Fruit fly (Drosophila melanogaster) whole organism, embryonic: ENCODE results near the gene rt.

Source experiments
- Adf1 ChIP-seq: fragments of 200-800 bp; sonication (Bioruptor generic); IDR thresholded peaks from 2 replicates; pipeline ENCODE4 v1.3.6; 2022; ENCODE audit warnings: missing biosample characterization, missing genetic modification characterization
- Asciz ChIP-seq: fragments of 200-800 bp; sonication (Bioruptor generic); optimal IDR thresholded peaks from 2 replicates; lab custom pipeline; 2017; ENCODE audit warnings: missing biosample characterization, mild to moderate bottlenecking, missing genetic modification characterization, missing genetic modification reagents
- Atf-2 ChIP-seq: fragments of 200-800 bp; sonication (Bioruptor generic); optimal IDR thresholded peaks from 2 replicates; lab custom pipeline; 2016; ENCODE audit warnings: missing biosample characterization, missing genetic modification characterization
- B-H2 ChIP-seq: fragments of 200-800 bp; sonication (Bioruptor generic); optimal IDR thresholded peaks from 2 replicates; lab custom pipeline; 2018; ENCODE audit warnings: missing biosample characterization, mild to moderate bottlenecking, missing genetic modification characterization
- CG10462 ChIP-seq: fragments of 200-800 bp; sonication (Bioruptor generic); optimal IDR thresholded peaks from 2 replicates; lab custom pipeline; 2016; ENCODE audit warnings: missing biosample characterization, missing genetic modification characterization
- CG11456 ChIP-seq: fragments of 200-800 bp; sonication (Bioruptor generic); IDR thresholded peaks from 3 replicates; pipeline ENCODE4 v1.3.6; 2022; ENCODE audit warnings: missing biosample characterization, missing genetic modification characterization
- CG11723 ChIP-seq: fragments of 200-800 bp; sonication (Bioruptor generic); optimal IDR thresholded peaks from 2 replicates; lab custom pipeline; 2017; ENCODE audit warnings: missing biosample characterization, mild to moderate bottlenecking, missing genetic modification characterization
- CG12744 ChIP-seq: fragments of 200-800 bp; sonication (Bioruptor generic); optimal IDR thresholded peaks from 2 replicates; lab custom pipeline; 2016; ENCODE audit warnings: missing biosample characterization, missing genetic modification characterization
- CG15011 ChIP-seq: fragments of 200-800 bp; sonication (Bioruptor generic); optimal IDR thresholded peaks from 3 replicates; lab custom pipeline; 2018; ENCODE audit warnings: missing biosample characterization, mild to moderate bottlenecking, missing genetic modification characterization
- CG15073 ChIP-seq: fragments of 200-800 bp; sonication (Bioruptor generic); optimal IDR thresholded peaks from 2 replicates; lab custom pipeline; 2016; ENCODE audit warnings: missing biosample characterization, missing genetic modification characterization
- CG1529 ChIP-seq: fragments of 200-800 bp; sonication (Bioruptor generic); optimal IDR thresholded peaks from 3 replicates; lab custom pipeline; 2018; ENCODE audit warnings: missing biosample characterization, missing genetic modification characterization
- CG16779 ChIP-seq: fragments of 200-800 bp; sonication (Bioruptor generic); IDR thresholded peaks from 2 replicates; pipeline ENCODE4 v1.3.6; 2022; ENCODE audit warnings: missing biosample characterization, missing genetic modification characterization
- CG17802 ChIP-seq: fragments of 200-800 bp; sonication (Bioruptor generic); optimal IDR thresholded peaks from 2 replicates; lab custom pipeline; 2018; ENCODE audit warnings: missing biosample characterization, mild to moderate bottlenecking, missing genetic modification characterization, moderate library complexity
- CG18011 ChIP-seq: fragments of 200-800 bp; sonication (Bioruptor generic); optimal IDR thresholded peaks from 2 replicates; lab custom pipeline; 2017; ENCODE audit warnings: missing biosample characterization, missing genetic modification characterization, mild to moderate bottlenecking, moderate library complexity, missing genotype
- CG18262 ChIP-seq: fragments of 200-800 bp; optimal IDR thresholded peaks from 3 replicates; lab custom pipeline; 2019; ENCODE audit warnings: missing biosample characterization, mild to moderate bottlenecking, missing genetic modification characterization, moderate library complexity
- CG2120 ChIP-seq: fragments of 200-800 bp; sonication (Bioruptor generic); optimal IDR thresholded peaks from 3 replicates; lab custom pipeline; 2016; ENCODE audit warnings: missing biosample characterization, missing genetic modification characterization
- CG30020 ChIP-seq: fragments of 200-800 bp; optimal IDR thresholded peaks from 2 replicates; lab custom pipeline; 2019; ENCODE audit warnings: missing biosample characterization, mild to moderate bottlenecking, missing genetic modification characterization, moderate library complexity
- CG3847 ChIP-seq: fragments of 200-800 bp; sonication (Bioruptor generic); IDR thresholded peaks from 2 replicates; pipeline ENCODE4 v1.3.6; 2022; ENCODE audit warnings: missing biosample characterization, missing genetic modification characterization
- CG6791 ChIP-seq: fragments of 200-800 bp; sonication (Bioruptor generic); IDR thresholded peaks from 3 replicates; pipeline ENCODE4 v1.3.6; 2022; ENCODE audit warnings: missing biosample characterization, missing genetic modification characterization; ENCODE audit not compliant: partially characterized antibody
- CG6813 ChIP-seq: fragments of 200-800 bp; sonication (Bioruptor generic); optimal IDR thresholded peaks from 2 replicates; lab custom pipeline; 2017; ENCODE audit warnings: missing biosample characterization, missing genetic modification characterization, mild to moderate bottlenecking, moderate library complexity, missing genetic modification reagents
- CG8281 ChIP-seq: fragments of 200-800 bp; sonication (Bioruptor generic); optimal IDR thresholded peaks from 2 replicates; lab custom pipeline; 2018; ENCODE audit warnings: missing biosample characterization, mild to moderate bottlenecking, missing genetic modification characterization, moderate library complexity
- CG8478 ChIP-seq: fragments of >200 bp; optimal IDR thresholded peaks from 2 replicates; lab custom pipeline; 2018
- Dad ChIP-seq: fragments of 200-800 bp; sonication (Bioruptor generic); optimal IDR thresholded peaks from 3 replicates; lab custom pipeline; 2016; ENCODE audit warnings: missing biosample characterization, missing genetic modification characterization
- E2f1 ChIP-seq: fragments of 200-800 bp; sonication (Bioruptor generic); IDR thresholded peaks from 2 replicates; pipeline ENCODE4 v1.3.6; 2022; ENCODE audit warnings: missing biosample characterization, missing genetic modification characterization
- H2.0 ChIP-seq: fragments of 200-800 bp; sonication (Bioruptor generic); IDR thresholded peaks from 2 replicates; pipeline ENCODE4 v1.3.6; 2022; ENCODE audit warnings: missing biosample characterization, missing genetic modification characterization
- HLH4C ChIP-seq: fragments of 200-800 bp; sonication (Bioruptor generic); IDR thresholded peaks from 3 replicates; pipeline ENCODE4 v1.3.6; 2022; ENCODE audit warnings: missing biosample characterization, missing genetic modification characterization; ENCODE audit not compliant: partially characterized antibody
- Hr51 ChIP-seq, 2 experiments: fragments of 200-800 bp; sonication (Bioruptor generic); optimal IDR thresholded peaks; 2 replicates in 1 of 2; 3 replicates in 1 of 2; lab custom pipeline; 2016 to 2018; ENCODE audit warnings: missing biosample characterization in 2 of 2, missing genetic modification characterization in 2 of 2, mild to moderate bottlenecking in 1 of 2, moderate library complexity in 1 of 2
- Pdp1 ChIP-seq, 2 experiments: fragments of 200-800 bp; sonication (Bioruptor generic); optimal IDR thresholded peaks; 3 replicates each; lab custom pipeline; 2016; ENCODE audit warnings: missing biosample characterization in 2 of 2, missing genetic modification characterization in 2 of 2, mild to moderate bottlenecking in 1 of 2, moderate library complexity in 1 of 2
- Six4 ChIP-seq: fragments of 200-800 bp; sonication (Bioruptor generic); optimal IDR thresholded peaks from 2 replicates; lab custom pipeline; 2016; ENCODE audit warnings: missing biosample characterization, missing genetic modification characterization
- TFAM ChIP-seq: fragments of 200-800 bp; sonication (Bioruptor generic); optimal IDR thresholded peaks from 2 replicates; lab custom pipeline; 2017; ENCODE audit warnings: missing biosample characterization, missing genetic modification characterization, inconsistent platforms
- Taf1 ChIP-seq: fragments of 200-800 bp; sonication (Bioruptor generic); IDR thresholded peaks from 2 replicates; pipeline ENCODE4 v1.3.6; 2022; ENCODE audit warnings: missing biosample characterization, missing genetic modification characterization
- Usf ChIP-seq: fragments of 200-800 bp; sonication (Bioruptor generic); optimal IDR thresholded peaks from 2 replicates; lab custom pipeline; 2017; ENCODE audit warnings: missing genotype, missing biosample characterization, missing genetic modification characterization
- dysf ChIP-seq: fragments of 200-800 bp; sonication (Bioruptor generic); IDR thresholded peaks from 3 replicates; pipeline ENCODE4 v1.3.6; 2022; ENCODE audit warnings: missing biosample characterization, missing genetic modification characterization
- en ChIP-seq: fragments of 200-800 bp; sonication (Bioruptor generic); optimal IDR thresholded peaks from 2 replicates; lab custom pipeline; 2016; ENCODE audit warnings: missing biosample characterization, missing genetic modification characterization
- ftz-f1 ChIP-seq: fragments of 200-800 bp; sonication (Bioruptor generic); optimal IDR thresholded peaks from 2 replicates; lab custom pipeline; 2016; ENCODE audit warnings: missing biosample characterization, missing genetic modification characterization
- gce ChIP-seq: fragments of 200-800 bp; sonication (Bioruptor generic); IDR thresholded peaks from 3 replicates; pipeline ENCODE4 v1.3.6; 2022; ENCODE audit warnings: missing biosample characterization, missing genetic modification characterization
- gsb-n ChIP-seq: fragments of 200-800 bp; sonication (Bioruptor generic); optimal IDR thresholded peaks from 3 replicates; lab custom pipeline; 2018; ENCODE audit warnings: missing biosample characterization, mild to moderate bottlenecking, missing genetic modification characterization
- klu ChIP-seq: fragments of 200-800 bp; sonication (Bioruptor generic); IDR thresholded peaks from 2 replicates; pipeline ENCODE4 v1.3.6; 2022; ENCODE audit warnings: missing biosample characterization, missing genetic modification characterization
- kni ChIP-seq: fragments of 200-800 bp; sonication (Bioruptor generic); optimal IDR thresholded peaks from 3 replicates; lab custom pipeline; 2017; ENCODE audit warnings: mild to moderate bottlenecking, missing biosample characterization, missing genetic modification reagents, missing genetic modification characterization
- lola ChIP-seq, 3 experiments: fragments of >200 bp in 2 of 3; fragments of 200-800 bp in 1 of 3; sonication (Bioruptor generic) in 1 of 3; optimal IDR thresholded peaks; 2 replicates each; lab custom pipeline; 2017 to 2019; ENCODE audit warnings: missing biosample characterization in 3 of 3, missing genetic modification characterization in 3 of 3, mild to moderate bottlenecking in 1 of 3, moderate library complexity in 1 of 3
- luna ChIP-seq: fragments of 200-800 bp; sonication (Bioruptor generic); optimal IDR thresholded peaks from 2 replicates; lab custom pipeline; 2016; ENCODE audit warnings: missing biosample characterization, missing genetic modification characterization
- mam ChIP-seq: fragments of 200-800 bp; sonication (Bioruptor generic); optimal IDR thresholded peaks from 3 replicates; lab custom pipeline; 2016; ENCODE audit warnings: missing biosample characterization, missing genetic modification characterization
- odd ChIP-seq: fragments of 200-800 bp; sonication (Bioruptor generic); optimal IDR thresholded peaks from 2 replicates; lab custom pipeline; 2017; ENCODE audit warnings: missing biosample characterization, mild to moderate bottlenecking, missing genetic modification characterization
- pb ChIP-seq: fragments of 200-800 bp; sonication (Bioruptor generic); optimal IDR thresholded peaks from 3 replicates; lab custom pipeline; 2016; ENCODE audit warnings: missing biosample characterization, missing genetic modification characterization
- pho ChIP-seq: fragments of 200-800 bp; sonication (Bioruptor generic); optimal IDR thresholded peaks from 2 replicates; lab custom pipeline; 2016; ENCODE audit warnings: missing biosample characterization, missing genetic modification characterization
- pita ChIP-seq: fragments of 200-800 bp; sonication (Bioruptor generic); optimal IDR thresholded peaks from 2 replicates; lab custom pipeline; 2017; ENCODE audit warnings: missing biosample characterization, mild to moderate bottlenecking, missing genetic modification characterization
- pnt ChIP-seq: fragments of 200-800 bp; sonication (Bioruptor generic); optimal IDR thresholded peaks from 3 replicates; lab custom pipeline; 2016; ENCODE audit warnings: missing biosample characterization, missing genetic modification characterization
- slou ChIP-seq: fragments of 200-800 bp; sonication (Bioruptor generic); optimal IDR thresholded peaks from 3 replicates; lab custom pipeline; 2016; ENCODE audit warnings: missing biosample characterization, missing genetic modification characterization
- sqz ChIP-seq: fragments of 200-800 bp; sonication (Bioruptor generic); optimal IDR thresholded peaks from 3 replicates; lab custom pipeline; 2018; ENCODE audit warnings: missing biosample characterization, mild to moderate bottlenecking, missing genetic modification characterization
- tup ChIP-seq: fragments of 200-800 bp; sonication (Bioruptor generic); optimal IDR thresholded peaks from 2 replicates; lab custom pipeline; 2016; ENCODE audit warnings: missing biosample characterization, mild to moderate bottlenecking, missing genetic modification characterization, moderate library complexity

rt gene

DNA sequence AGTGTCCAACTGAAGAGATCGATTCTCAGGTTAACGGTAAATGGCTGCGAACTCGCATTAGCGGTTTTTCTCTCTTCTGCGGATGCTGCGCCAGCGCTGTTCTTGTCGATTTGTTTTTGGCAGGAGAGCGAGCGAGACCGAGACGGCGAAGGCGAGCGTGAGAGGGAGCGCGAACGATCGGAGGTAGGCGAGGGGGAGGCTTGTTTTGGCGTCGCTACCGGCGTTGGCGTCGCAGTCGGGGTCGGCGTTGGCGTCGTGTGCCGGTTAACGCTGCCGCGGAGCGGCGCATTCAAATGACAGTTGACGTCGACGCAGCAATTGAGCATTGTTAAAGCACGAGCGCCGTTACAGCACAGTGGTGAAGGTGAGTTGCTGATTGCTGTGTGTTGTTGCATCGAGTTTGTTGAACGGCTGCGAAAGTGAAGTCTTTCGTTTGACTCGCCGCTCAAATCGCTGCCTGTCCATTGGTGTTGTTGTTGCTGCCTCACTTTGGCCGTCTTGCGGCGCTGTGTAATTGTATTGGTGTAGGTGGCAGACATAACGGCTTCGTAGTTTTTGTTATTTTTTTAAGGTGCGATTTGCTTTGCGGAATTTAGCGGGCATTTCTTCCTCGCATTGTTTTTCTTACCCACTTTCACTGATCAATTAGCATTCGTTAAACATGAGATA lies 642 bp downstream of the rt start (continued):
- TF ChIP-seq HLH4C (GFP tag; lab: Robert Waterston, UW), result peak; percentile 55; the same call in 2 of the 3 replicates
- peak; percentile 75 for TF ChIP-seq CG8478 (lab: Kevin White, UChicago)
- peak; percentile 84 for TF ChIP-seq ftz-f1 (GFP tag; lab: Kevin White, UChicago)
- TF ChIP-seq CG8281 (tag; lab: Kevin White, UChicago), result no peak
- TF ChIP-seq Pdp1 (GFP tag; optimal IDR thresholded peaks at IDR 0.05; lab: Kevin White, UChicago), result peak in 1 of 2 experiments; percentile 69
- no peak for TF ChIP-seq Dad
- TF ChIP-seq dysf, result no peak
- TF ChIP-seq CG15073 (GFP tag; lab: Kevin White, UChicago), result no peak
- no peak for TF ChIP-seq CG12744 (GFP tag; lab: Kevin White, UChicago)
- peak; percentile 56 for TF ChIP-seq CG10462 (GFP tag; lab: Kevin White, UChicago)
- no peak for TF ChIP-seq luna (GFP tag; lab: Kevin White, UChicago)
- no peak for TF ChIP-seq CG15011 (GFP tag; lab: Kevin White, UChicago)
- TF ChIP-seq CG3847 (GFP tag; lab: Robert Waterston, UW), result 0 out of 2 replicates have a peak, but pooled peaks have one; percentile 9
- TF ChIP-seq CG17802 (tag; lab: Kevin White, UChicago), result no peak
- no peak for TF ChIP-seq Hr51 (GFP tag; optimal IDR thresholded peaks at IDR 0.05; lab: Kevin White, UChicago)
- TF ChIP-seq H2.0 (GFP tag; lab: Robert Waterston, UW), result no peak
- TF ChIP-seq CG18011 (GFP tag; lab: Kevin White, UChicago), result no peak
- TF ChIP-seq CG16779, result no peak
- no peak for TF ChIP-seq slou
- TF ChIP-seq odd (GFP tag; lab: Kevin White, UChicago), result peak; percentile 15
- no peak for TF ChIP-seq klu (GFP tag; lab: Robert Waterston, UW)
- TF ChIP-seq B-H2, result no peak
- TF ChIP-seq Taf1 (GFP tag; lab: Robert Waterston, UW), result no peak
- no peak for TF ChIP-seq pho (GFP tag; lab: Kevin White, UChicago)
- TF ChIP-seq Adf1 (GFP tag; lab: Robert Waterston, UW), result peak; percentile 99
- no peak for TF ChIP-seq lola (GFP tag; optimal IDR thresholded peaks at IDR 0.05; lab: Kevin White, UChicago)
- no peak for TF ChIP-seq pnt
- TF ChIP-seq CG11723 (GFP tag; lab: Kevin White, UChicago), result no peak
- TF ChIP-seq sqz (GFP tag; lab: Kevin White, UChicago), result no peak
- TF ChIP-seq pb (GFP tag; lab: Kevin White, UChicago), result no peak
- no peak for TF ChIP-seq TFAM (GFP tag; lab: Kevin White, UChicago)
- no peak for TF ChIP-seq Atf-2
- TF ChIP-seq CG2120 (GFP tag; lab: Kevin White, UChicago), result no peak
- no peak for TF ChIP-seq pita (GFP tag; lab: Kevin White, UChicago)
- 0 out of 3 replicates have a peak, but pooled peaks have one; percentile 56 for TF ChIP-seq CG11456 (GFP tag; lab: Robert Waterston, UW)
- TF ChIP-seq CG1529 (GFP tag; lab: Kevin White, UChicago), result no peak
- TF ChIP-seq CG6791 (GFP tag; lab: Robert Waterston, UW), result peak; percentile 63; the same call in 1 of the 3 replicates
- no peak for TF ChIP-seq CG18262 (tag; lab: Kevin White, UChicago)
- no peak for TF ChIP-seq Six4 (GFP tag; lab: Kevin White, UChicago)
- no peak for TF ChIP-seq E2f1 (GFP tag; lab: Robert Waterston, UW)
- TF ChIP-seq mam (GFP tag; lab: Kevin White, UChicago), result no peak
- no peak for TF ChIP-seq Usf
- TF ChIP-seq en (GFP tag; lab: Kevin White, UChicago), result no peak
- TF ChIP-seq gsb-n, result no peak
- no peak for TF ChIP-seq tup (GFP tag; lab: Kevin White, UChicago)
- no peak for TF ChIP-seq Asciz (GFP tag; lab: Kevin White, UChicago)
- TF ChIP-seq CG6813 (GFP tag; lab: Kevin White, UChicago), result peak; percentile 20
- TF ChIP-seq kni (GFP tag; lab: Kevin White, UChicago), result peak; percentile 69
- peak; percentile 36; the same call in 1 of the 3 replicates for TF ChIP-seq gce (GFP tag; lab: Robert Waterston, UW)
- TF ChIP-seq CG30020, result no peak
